Worm (Caenorhabditis elegans) whole organism, young adult: Measurements from ENCODE around the gene unc-42.

ENCODE experiments used
- B0336.3 ChIP-seq: fragments of 200-800 bp; sonication (Bioruptor generic); IDR thresholded peaks from 2 replicates; pipeline ENCODE4 v1.3.6; 2022; ENCODE audit warnings: missing genetic modification characterization, missing compliant biosample characterization
- F22D6.2 ChIP-seq: sonication (generic microtip); optimal IDR thresholded peaks from 2 replicates; lab custom pipeline; 2016; ENCODE audit warnings: mild to moderate bottlenecking, missing genetic modification characterization, missing compliant biosample characterization
- F23B12.7 ChIP-seq: sonication (generic microtip); optimal IDR thresholded peaks from 2 replicates; lab custom pipeline; 2017; ENCODE audit warnings: missing genetic modification characterization, mild to moderate bottlenecking, missing compliant biosample characterization, antibody characterized with exemption, moderate library complexity; ENCODE audit not compliant: insufficient read depth
- F33H1.4 ChIP-seq: fragments of 200-800 bp; sonication (Bioruptor generic); IDR thresholded peaks from 2 replicates; pipeline ENCODE4 v1.3.6; 2022; ENCODE audit warnings: missing genetic modification reagents, missing genetic modification characterization, missing compliant biosample characterization
- F49E8.2 ChIP-seq: sonication (generic microtip); optimal IDR thresholded peaks from 3 replicates; lab custom pipeline; 2017; ENCODE audit warnings: missing genetic modification characterization, mild to moderate bottlenecking, missing compliant biosample characterization, antibody characterized with exemption, moderate library complexity; ENCODE audit not compliant: insufficient read depth
- F52B5.7 ChIP-seq: sonication (generic microtip); optimal IDR thresholded peaks from 2 replicates; lab custom pipeline; 2016; ENCODE audit warnings: mild to moderate bottlenecking, missing genetic modification characterization, missing compliant biosample characterization
- K12H6.12 ChIP-seq: fragments of 200-800 bp; sonication (Bioruptor generic); optimal IDR thresholded peaks from 2 replicates; lab custom pipeline; 2018; ENCODE audit warnings: mild to moderate bottlenecking, missing genetic modification characterization, missing compliant biosample characterization
- Y53G8AR.9 ChIP-seq: fragments of 200-800 bp; sonication (Bioruptor generic); conservative IDR thresholded peaks from 2 replicates; pipeline ENCODE4 v1.3.6; 2022; ENCODE audit warnings: missing genetic modification reagents, missing genetic modification characterization, missing compliant biosample characterization
- Y56A3A.18 ChIP-seq: fragments of 200-800 bp; sonication (Bioruptor generic); IDR thresholded peaks from 2 replicates; pipeline ENCODE4 v1.3.6; 2022; ENCODE audit warnings: missing genetic modification reagents, missing genetic modification characterization, missing compliant biosample characterization
- Y79H2A.3 ChIP-seq: fragments of 200-800 bp; sonication (Bioruptor generic); conservative IDR thresholded peaks from 2 replicates; pipeline ENCODE4 v1.3.6; 2022; ENCODE audit warnings: missing genetic modification reagents, missing genetic modification characterization, missing compliant biosample characterization
- Y95B8A.8 ChIP-seq: fragments of 200-800 bp; sonication (Bioruptor generic); IDR thresholded peaks from 2 replicates; pipeline ENCODE4 v1.3.6; 2022; ENCODE audit warnings: missing genetic modification reagents, missing genetic modification characterization, missing compliant biosample characterization
- aptf-3 ChIP-seq: fragments of 200-800 bp; sonication (Bioruptor generic); IDR thresholded peaks from 2 replicates; pipeline ENCODE4 v1.3.6; 2022; ENCODE audit warnings: missing genetic modification characterization, missing compliant biosample characterization
- attf-6 ChIP-seq: fragments of 200-800 bp; sonication (Bioruptor generic); IDR thresholded peaks from 2 replicates; pipeline ENCODE4 v1.3.6; 2022; ENCODE audit warnings: missing genetic modification reagents, missing genetic modification characterization, missing compliant biosample characterization
- bed-1 ChIP-seq: fragments of 200-800 bp; sonication (Bioruptor generic); IDR thresholded peaks from 2 replicates; pipeline ENCODE4 v1.3.6; 2022; ENCODE audit warnings: missing genetic modification reagents, missing genetic modification characterization, missing compliant biosample characterization
- ccch-3 ChIP-seq: fragments of 200-800 bp; sonication (Bioruptor generic); optimal IDR thresholded peaks from 2 replicates; lab custom pipeline; 2018; ENCODE audit warnings: mild to moderate bottlenecking, missing genetic modification characterization, missing compliant biosample characterization
- dox-1 ChIP-seq: fragments of 200-800 bp; sonication (Bioruptor generic); IDR thresholded peaks from 2 replicates; pipeline ENCODE4 v1.3.6; 2022; ENCODE audit warnings: missing genetic modification reagents, missing genetic modification characterization, missing compliant biosample characterization
- dpff-1 ChIP-seq: sonication (generic microtip); optimal IDR thresholded peaks from 2 replicates; lab custom pipeline; 2017; ENCODE audit warnings: mild to moderate bottlenecking, missing genetic modification characterization, missing compliant biosample characterization
- him-1 ChIP-seq: sonication (generic microtip); optimal IDR thresholded peaks from 2 replicates; lab custom pipeline; 2016; ENCODE audit warnings: missing genotype, missing genetic modification reagents, missing genetic modification characterization, missing compliant biosample characterization
- hlh-12 ChIP-seq: sonication (generic microtip); optimal IDR thresholded peaks from 2 replicates; lab custom pipeline; 2016; ENCODE audit warnings: missing genetic modification characterization, missing compliant biosample characterization
- hmg-20 ChIP-seq: fragments of 200-800 bp; sonication (Bioruptor generic); IDR thresholded peaks from 2 replicates; pipeline ENCODE4 v1.3.6; 2022; ENCODE audit warnings: missing genetic modification reagents, missing genetic modification characterization, missing compliant biosample characterization
- hrde-1 ChIP-seq: sonication (generic microtip); optimal IDR thresholded peaks from 2 replicates; lab custom pipeline; 2016; ENCODE audit warnings: missing genetic modification characterization, mild to moderate bottlenecking, missing compliant biosample characterization, moderate library complexity, missing genotype, missing genetic modification reagents, borderline replicate concordance
- lin-35 ChIP-seq, 3 experiments: fragments of 150-350 bp in 2 of 3; sonication (generic microtip) in 1 of 3; optimal IDR thresholded peaks; 2 replicates each; lab custom pipeline; 2014 to 2018; ENCODE audit warnings: missing biosample characterization in 3 of 3, missing genetic modification characterization in 3 of 3, missing genetic modification reagents in 3 of 3
- lin-54 ChIP-seq: fragments of 200-800 bp; sonication (Bioruptor generic); optimal IDR thresholded peaks from 2 replicates; lab custom pipeline; 2018; ENCODE audit warnings: mild to moderate bottlenecking, missing genetic modification characterization, missing compliant biosample characterization
- lsy-27 ChIP-seq: sonication (generic microtip); optimal IDR thresholded peaks from 2 replicates; lab custom pipeline; 2017; ENCODE audit warnings: missing genetic modification characterization, mild to moderate bottlenecking, missing compliant biosample characterization, antibody characterized with exemption, missing genotype, borderline replicate concordance; ENCODE audit not compliant: insufficient read depth
- mel-28 ChIP-seq: sonication (generic microtip); optimal IDR thresholded peaks from 2 replicates; lab custom pipeline; 2016; ENCODE audit warnings: borderline replicate concordance, mild to moderate bottlenecking, missing genetic modification characterization, missing compliant biosample characterization
- mxl-1 ChIP-seq: sonication (generic microtip); optimal IDR thresholded peaks from 2 replicates; lab custom pipeline; 2016; ENCODE audit warnings: missing genetic modification characterization, missing compliant biosample characterization
- nhr-120 ChIP-seq: fragments of 200-800 bp; sonication (Bioruptor generic); IDR thresholded peaks from 2 replicates; pipeline ENCODE4 v1.3.6; 2022; ENCODE audit warnings: missing genetic modification characterization, missing compliant biosample characterization
- nhr-80 ChIP-seq: sonication (generic microtip); optimal IDR thresholded peaks from 2 replicates; lab custom pipeline; 2016; ENCODE audit warnings: missing genetic modification characterization, missing compliant biosample characterization
- nhr-90 ChIP-seq: sonication (generic microtip); optimal IDR thresholded peaks from 2 replicates; lab custom pipeline; 2016; ENCODE audit warnings: missing genotype, mild to moderate bottlenecking, missing genetic modification characterization, missing compliant biosample characterization
- pbrm-1 ChIP-seq: fragments of 200-800 bp; sonication (Bioruptor generic); IDR thresholded peaks from 2 replicates; pipeline ENCODE4 v1.3.6; 2022; ENCODE audit warnings: missing genetic modification reagents, missing genetic modification characterization, missing compliant biosample characterization
- pha-4 ChIP-seq: fragments of 150-350 bp; sonication (generic microtip); optimal IDR thresholded peaks from 2 replicates; lab custom pipeline; 2014; ENCODE audit warnings: missing biosample characterization, missing genetic modification reagents, missing genetic modification characterization
- rec-8 ChIP-seq, 2 experiments: sonication (generic microtip); optimal IDR thresholded peaks; 2 replicates each; lab custom pipeline; 2016; ENCODE audit warnings: mild to moderate bottlenecking in 2 of 2, missing genetic modification characterization in 2 of 2, missing genetic modification reagents in 2 of 2, missing genotype in 2 of 2, missing biosample characterization in 1 of 2, missing compliant biosample characterization in 1 of 2, moderate library complexity in 1 of 2
- sdz-38 ChIP-seq: sonication (generic microtip); optimal IDR thresholded peaks from 2 replicates; lab custom pipeline; 2016; ENCODE audit warnings: missing genotype, missing genetic modification characterization, missing compliant biosample characterization
- snpc-1.1 ChIP-seq: sonication (generic microtip); optimal IDR thresholded peaks from 2 replicates; lab custom pipeline; 2017; ENCODE audit warnings: missing genetic modification characterization, mild to moderate bottlenecking, missing compliant biosample characterization, antibody characterized with exemption, moderate library complexity, missing genotype, missing genetic modification reagents; ENCODE audit not compliant: insufficient read depth
- unc-62 ChIP-seq: fragments of 150-350 bp; optimal IDR thresholded peaks from 2 replicates; lab custom pipeline; 2014; ENCODE audit warnings: missing biosample characterization, missing genetic modification reagents, missing genetic modification characterization
- zfh-2 ChIP-seq: fragments of 200-800 bp; sonication (Bioruptor generic); conservative IDR thresholded peaks from 2 replicates; pipeline ENCODE4 v1.3.6; 2022; ENCODE audit warnings: missing genetic modification reagents, missing genetic modification characterization, missing compliant biosample characterization
- zim-3 ChIP-seq: sonication (generic microtip); optimal IDR thresholded peaks from 2 replicates; lab custom pipeline; 2017; ENCODE audit warnings: mild to moderate bottlenecking, missing genetic modification characterization, moderate library complexity, missing compliant biosample characterization
- ztf-18 ChIP-seq: sonication (generic microtip); optimal IDR thresholded peaks from 2 replicates; lab custom pipeline; 2016; ENCODE audit warnings: missing genotype, mild to moderate bottlenecking, missing genetic modification characterization, missing compliant biosample characterization
- ztf-25 ChIP-seq: fragments of 200-800 bp; sonication (Bioruptor generic); IDR thresholded peaks from 2 replicates; pipeline ENCODE4 v1.3.6; 2022; ENCODE audit warnings: missing genetic modification reagents, missing genetic modification characterization, missing compliant biosample characterization
- ztf-28 ChIP-seq: fragments of 200-800 bp; sonication (Bioruptor generic); IDR thresholded peaks from 2 replicates; pipeline ENCODE4 v1.3.6; 2022; ENCODE audit warnings: missing genetic modification reagents, missing genetic modification characterization, missing compliant biosample characterization

Gene unc-42

DNA sequence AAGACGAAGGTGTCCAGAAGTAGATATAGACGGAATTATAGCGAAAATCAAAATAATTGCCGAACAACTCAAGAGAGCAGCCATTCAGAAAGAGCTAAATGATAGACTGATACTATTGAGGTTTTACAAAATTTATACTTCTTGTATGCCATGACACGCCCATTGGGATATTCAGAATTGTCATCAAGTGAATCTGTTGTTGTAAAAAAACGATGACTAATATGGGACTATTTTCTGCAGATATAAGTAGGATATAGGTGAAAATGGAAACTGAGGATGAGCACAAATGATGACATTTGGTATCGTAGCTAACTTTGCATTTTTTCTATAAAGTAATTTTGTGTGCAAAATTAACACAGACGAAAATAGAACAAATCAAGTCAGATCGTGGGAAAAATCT is 13.5 kb downstream of the unc-42 start, which contains the start of gene F58E6.8:
Gene F58E6.8 (minus strand): TSS at position 101 of the 400 bp plus-strand sequence.
- TF ChIP-seq hlh-12 (tag; lab: Kevin White, UChicago): no peak
- TF ChIP-seq lin-54 (GFP tag; lab: Kevin White, UChicago): no peak
- TF ChIP-seq Y56A3A.18 (GFP tag; lab: Robert Waterston, UW): no peak
- no peak for TF ChIP-seq sdz-38 (tag; lab: Kevin White, UChicago)
- no peak for TF ChIP-seq rec-8 (tag; optimal IDR thresholded peaks at IDR 0.05; lab: Kevin White, UChicago)
- TF ChIP-seq ztf-25 (GFP tag; lab: Robert Waterston, UW): no peak
- no peak for TF ChIP-seq F52B5.7 (tag; lab: Kevin White, UChicago)
- no peak for TF ChIP-seq bed-1 (GFP tag; lab: Robert Waterston, UW)
- no peak for TF ChIP-seq F33H1.4
- TF ChIP-seq pha-4 (tag; lab: Kevin White, UChicago): no peak
- TF ChIP-seq ztf-18 (tag; lab: Kevin White, UChicago): no peak
- TF ChIP-seq ccch-3 (GFP tag; lab: Kevin White, UChicago): no peak

- TF ChIP-seq nhr-120: no peak
- TF ChIP-seq snpc-1.1 (tag; lab: Kevin White, UChicago): no peak
- TF ChIP-seq sdz-38 (tag; lab: Kevin White, UChicago): no peak
- no peak for TF ChIP-seq F33H1.4
- no peak for TF ChIP-seq F23B12.7 (tag; lab: Kevin White, UChicago)
- TF ChIP-seq dox-1 (GFP tag; lab: Robert Waterston, UW): no peak
- TF ChIP-seq lsy-27: no peak
- no peak for TF ChIP-seq zim-3 (tag; lab: Kevin White, UChicago)
- TF ChIP-seq Y53G8AR.9 (GFP tag; lab: Robert Waterston, UW): no peak
- TF ChIP-seq nhr-90 (tag; lab: Kevin White, UChicago): no peak
- TF ChIP-seq Y79H2A.3: no peak
- no peak for TF ChIP-seq bed-1 (GFP tag; lab: Robert Waterston, UW)
Observed at ce11 chrV:9754459-9754858, 14.7 kb downstream of the unc-42 start, which contains the start of gene F58E6.5. F58E6.5 (minus strand) TSS chrV:9754559.

- TF ChIP-seq unc-62 (no peak), F49E8.2 (no peak), dpff-1 (no peak), ztf-28 (GFP tag; lab: Robert Waterston, UW) (no peak), pbrm-1 (GFP tag; lab: Robert Waterston, UW) (no peak), K12H6.12 (tag; lab: Kevin White, UChicago) (no peak), Y95B8A.8 (GFP tag; lab: Robert Waterston, UW) (no peak), B0336.3 (no peak), ztf-18 (tag; lab: Kevin White, UChicago) (no peak)
Observed at ce11 chrV:9753554-9753953, 15.6 kb downstream of the unc-42 start.

ce11 chrV:9752918-9753317 is 16.3 kb downstream of the unc-42 start, which contains the start of gene F58E6.6:
F58E6.6 (minus strand) TSS chrV:9753018.
- no peak for TF ChIP-seq mel-28 (tag; lab: Kevin White, UChicago)
- TF ChIP-seq zfh-2 (GFP tag; lab: Robert Waterston, UW): no peak
- TF ChIP-seq F22D6.2: no peak
- no peak for TF ChIP-seq mxl-1 (tag; lab: Kevin White, UChicago)
- no peak for TF ChIP-seq hrde-1 (tag; lab: Kevin White, UChicago)
- TF ChIP-seq lin-35 (GFP tag; optimal IDR thresholded peaks at IDR 0.05; lab: Kevin White, UChicago): no peak
- TF ChIP-seq him-1: no peak
- TF ChIP-seq hmg-20 (GFP tag; lab: Robert Waterston, UW): no peak
- TF ChIP-seq nhr-80 (tag; lab: Kevin White, UChicago): no peak
- no peak for TF ChIP-seq attf-6
- TF ChIP-seq K12H6.12 (tag; lab: Kevin White, UChicago): no peak
- TF ChIP-seq aptf-3 (GFP tag; lab: Robert Waterston, UW): no peak
- TF ChIP-seq Y95B8A.8 (GFP tag; lab: Robert Waterston, UW): no peak
